Fruit fly (Drosophila melanogaster): ENCODE results near the gene CG5561.

Gene CG5561

dm6 chr2L:1387811-1388210 lies 33.9 kb upstream of the CG5561 start:
- TF ChIP-seq Dfd (GFP tag; optimal IDR thresholded peaks at IDR 0.05) (no peak), pan (optimal IDR thresholded peaks at IDR 0.05) (no peak), ey (GFP tag; optimal IDR thresholded peaks at IDR 0.05) (peak; percentile 1), h (GFP tag; optimal IDR thresholded peaks at IDR 0.05) (peak; percentile 14), foxo (GFP tag; optimal IDR thresholded peaks at IDR 0.05) (peak in 1 of 2 experiments; percentile 12)

dm6 chr2L:1386512-1386911 lies 32.6 kb upstream of the CG5561 start:
- no peak for TF ChIP-seq Vsx2 (GFP tag; optimal IDR thresholded peaks at IDR 0.05; ENCODE audit: partially characterized antibody)
- no peak for TF ChIP-seq Rel (GFP tag; optimal IDR thresholded peaks at IDR 0.05)
- no peak for TF ChIP-seq Rel (tag; optimal IDR thresholded peaks at IDR 0.05)

DNA sequence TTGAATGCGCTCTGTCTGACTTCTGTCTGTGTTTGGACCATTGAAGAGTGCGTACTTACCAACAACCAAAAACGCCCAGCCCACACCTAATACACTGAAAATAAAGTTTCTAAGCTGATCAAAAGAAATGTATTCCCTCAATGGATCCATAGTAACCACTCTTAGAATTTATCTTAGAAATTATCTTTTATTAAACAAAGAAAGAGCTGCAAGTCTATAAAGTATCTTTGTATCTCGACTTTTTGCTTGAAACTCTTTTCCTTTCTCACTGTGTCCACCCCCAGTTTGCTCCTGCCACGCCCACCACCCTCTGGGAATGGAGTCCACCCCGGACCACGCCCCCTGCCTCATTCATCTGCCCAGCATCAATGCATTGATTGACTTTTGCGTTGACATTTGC lies 23.7 kb upstream of the CG5561 start:
- TF ChIP-seq foxo (GFP tag; optimal IDR thresholded peaks at IDR 0.05) (peak in 1 of 2 experiments; percentile 4), HLH106 (tag; optimal IDR thresholded peaks at IDR 0.05) (no peak)

DNA sequence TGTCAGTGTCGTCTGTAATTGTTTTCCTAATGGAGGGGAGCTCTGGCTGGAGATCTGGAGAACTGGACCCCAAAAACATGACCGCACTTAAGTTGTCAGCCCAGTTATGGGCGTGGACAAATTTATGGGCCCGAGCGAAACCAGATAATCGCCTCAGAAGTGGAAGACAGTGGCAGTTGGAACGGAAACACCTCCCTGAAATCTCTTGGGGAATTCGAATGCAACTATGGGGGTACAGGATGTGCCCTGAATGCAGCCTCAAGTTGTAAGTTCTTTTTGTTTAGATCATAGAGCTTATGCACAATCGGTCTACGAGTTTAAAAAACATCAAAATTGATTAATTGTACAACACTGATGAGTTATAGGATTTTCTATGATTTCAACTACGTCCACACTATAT lies 13.8 kb upstream of the CG5561 start, which contains the start of gene CG14346:
Gene CG14346, plus strand, starts transcription at position 301 of the 400 bp plus-strand sequence.
- no peak for TF ChIP-seq ey (GFP tag; optimal IDR thresholded peaks at IDR 0.05)

DNA sequence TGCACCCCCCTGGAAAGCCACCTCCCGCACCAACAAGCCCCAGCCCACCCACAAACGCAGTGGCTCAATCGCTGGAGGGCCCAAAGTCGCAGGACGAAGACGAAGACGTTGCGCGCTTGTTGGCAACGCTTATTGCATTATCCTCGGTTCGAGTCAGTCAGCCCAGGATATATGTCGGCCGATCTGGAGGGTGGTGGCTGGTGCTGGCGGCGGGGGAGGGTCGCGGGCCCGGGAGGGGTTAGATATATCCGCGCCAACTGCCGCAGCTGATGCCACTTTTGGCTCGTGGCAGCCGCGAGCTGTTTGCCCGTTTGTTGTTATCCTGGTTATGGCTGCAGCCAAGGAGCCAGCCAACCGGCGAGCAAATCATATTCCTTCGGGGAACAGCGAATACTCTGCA lies 11.1 kb upstream of the CG5561 start:
- TF ChIP-seq foxo (GFP tag; optimal IDR thresholded peaks at IDR 0.05) (no peak), CG32264 (GFP tag; optimal IDR thresholded peaks at IDR 0.05) (no peak), dl (GFP tag; optimal IDR thresholded peaks at IDR 0.05; ENCODE audit: insufficient read depth in 1 of 2, partially characterized antibody in 2 of 2) (no peak), Dfd (GFP tag; optimal IDR thresholded peaks at IDR 0.05) (peak; percentile 88), sv (GFP tag; optimal IDR thresholded peaks at IDR 0.05) (no peak), CrebA (GFP tag; optimal IDR thresholded peaks at IDR 0.05; ENCODE audit: borderline replicate concordance) (no peak), N (GFP tag; optimal IDR thresholded peaks at IDR 0.05) (no peak), pan (optimal IDR thresholded peaks at IDR 0.05) (no peak)

DNA sequence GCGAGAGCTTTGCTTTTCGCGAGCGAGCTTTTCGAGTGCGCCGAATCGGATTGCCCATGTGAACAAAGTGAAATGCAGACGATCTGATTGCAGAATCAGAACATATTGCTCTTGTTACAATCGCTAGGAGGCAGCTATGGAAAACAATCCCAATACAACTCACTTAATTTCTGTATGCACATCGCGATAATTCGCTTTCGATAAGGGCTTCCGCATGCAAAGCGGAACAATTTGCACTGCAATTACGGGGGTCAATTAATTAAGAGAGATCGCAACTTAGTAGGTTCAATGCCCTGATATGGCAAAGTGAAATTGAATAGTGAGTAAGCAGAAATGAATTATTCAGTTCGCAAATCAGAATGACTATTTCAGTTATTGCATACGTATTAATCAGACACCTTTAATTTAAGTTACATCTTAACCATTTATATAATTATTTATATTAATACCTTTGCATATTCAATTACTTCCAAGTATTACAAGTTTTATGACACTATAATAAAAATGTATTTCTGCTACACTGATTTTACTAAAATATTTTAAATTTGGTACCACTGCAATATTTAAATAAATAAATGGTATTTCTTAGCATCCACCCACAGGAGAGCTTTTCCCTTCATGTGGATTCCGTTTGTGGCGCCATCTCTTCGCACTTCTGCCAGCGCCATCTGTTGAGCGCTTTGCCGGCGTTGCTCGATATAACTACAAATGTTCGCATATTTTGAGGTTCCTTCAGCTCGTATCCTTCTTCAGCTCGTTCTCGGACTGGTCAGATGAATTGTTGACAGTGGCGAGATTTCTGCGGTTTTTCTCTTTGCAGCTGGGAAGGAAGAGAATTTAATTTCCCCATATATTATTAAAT lies 8.1 kb upstream of the CG5561 start, which contains the start of gene NLaz:
Gene NLaz, minus strand, starts transcription at position 51 of the 862 bp plus-strand sequence.
- TF ChIP-seq h (GFP tag; optimal IDR thresholded peaks at IDR 0.05), result peak; percentile 34
- TF ChIP-seq Vsx2 (GFP tag; optimal IDR thresholded peaks at IDR 0.05; ENCODE audit: partially characterized antibody), result no peak
- TF ChIP-seq sv (GFP tag; optimal IDR thresholded peaks at IDR 0.05), result peak; percentile 11
- no peak for TF ChIP-seq Jra (GFP tag; optimal IDR thresholded peaks at IDR 0.05)
- peak; percentile 67 for TF ChIP-seq rgr (GFP tag; optimal IDR thresholded peaks at IDR 0.05)
- no peak for TF ChIP-seq pan (optimal IDR thresholded peaks at IDR 0.05)
- TF ChIP-seq CG32264 (GFP tag; optimal IDR thresholded peaks at IDR 0.05), result no peak
- TF ChIP-seq Hr78 (GFP tag; optimal IDR thresholded peaks at IDR 0.05), result no peak
- TF ChIP-seq dl (GFP tag; optimal IDR thresholded peaks at IDR 0.05; ENCODE audit: insufficient read depth in 1 of 2, partially characterized antibody in 2 of 2), result no peak
- peak; percentile 6 for TF ChIP-seq HLH106 (tag; optimal IDR thresholded peaks at IDR 0.05)
- TF ChIP-seq CG9705 (GFP tag; optimal IDR thresholded peaks at IDR 0.05), result no peak
- no peak for TF ChIP-seq Myc (optimal IDR thresholded peaks at IDR 0.05)
- TF ChIP-seq tai (GFP tag; optimal IDR thresholded peaks at IDR 0.05), result no peak
- no peak for TF ChIP-seq fru (GFP tag; optimal IDR thresholded peaks at IDR 0.05)
- peak; percentile 32 for TF ChIP-seq OdsH (GFP tag; optimal IDR thresholded peaks at IDR 0.05)
- TF ChIP-seq psq (GFP tag; optimal IDR thresholded peaks at IDR 0.05), result no peak
- TF ChIP-seq jim (GFP tag; optimal IDR thresholded peaks at IDR 0.05), result peak; percentile 6
- TF ChIP-seq Dif (GFP tag; optimal IDR thresholded peaks at IDR 0.05; ENCODE audit: partially characterized antibody), result no peak
- TF ChIP-seq CrebA (GFP tag; optimal IDR thresholded peaks at IDR 0.05; ENCODE audit: borderline replicate concordance), result no peak
- no peak for TF ChIP-seq GATAd (GFP tag; optimal IDR thresholded peaks at IDR 0.05)
- TF ChIP-seq Abd-B (GFP tag; optimal IDR thresholded peaks at IDR 0.05), result no peak
- TF ChIP-seq dsf (GFP tag; optimal IDR thresholded peaks at IDR 0.05; ENCODE audit: borderline replicate concordance), result no peak
- no peak for TF ChIP-seq Dfd (GFP tag; optimal IDR thresholded peaks at IDR 0.05)
- TF ChIP-seq lola (GFP tag; optimal IDR thresholded peaks at IDR 0.05), result no peak
- TF ChIP-seq N (GFP tag; optimal IDR thresholded peaks at IDR 0.05), result no peak
- no peak for TF ChIP-seq usp (GFP tag; optimal IDR thresholded peaks at IDR 0.05)
- TF ChIP-seq Hnf4 (GFP tag; optimal IDR thresholded peaks at IDR 0.05), result peak; percentile 0
- no peak for TF ChIP-seq brk (GFP tag; optimal IDR thresholded peaks at IDR 0.05)
- TF ChIP-seq Hr83 (GFP tag; optimal IDR thresholded peaks at IDR 0.05; ENCODE audit: poor library complexity, severe bottlenecking), result peak; percentile 84
- TF ChIP-seq Rel (GFP tag; optimal IDR thresholded peaks at IDR 0.05), result no peak
- no peak for TF ChIP-seq Rel (tag; optimal IDR thresholded peaks at IDR 0.05)
- TF ChIP-seq foxo (GFP tag; optimal IDR thresholded peaks at IDR 0.05), result peak in 1 of 2 experiments; percentile 66
- no peak for TF ChIP-seq woc (GFP tag; optimal IDR thresholded peaks at IDR 0.05)
- TF ChIP-seq Mio (GFP tag; optimal IDR thresholded peaks at IDR 0.05), result no peak
- TF ChIP-seq dmrt93B (GFP tag; optimal IDR thresholded peaks at IDR 0.05), result no peak
- TF ChIP-seq ey (GFP tag; optimal IDR thresholded peaks at IDR 0.05), result peak; percentile 25

Measured in whole organism, wandering third instar larva.